Fruit fly (Drosophila melanogaster): ENCODE measurements around the gene slou.

slou gene

DNA sequence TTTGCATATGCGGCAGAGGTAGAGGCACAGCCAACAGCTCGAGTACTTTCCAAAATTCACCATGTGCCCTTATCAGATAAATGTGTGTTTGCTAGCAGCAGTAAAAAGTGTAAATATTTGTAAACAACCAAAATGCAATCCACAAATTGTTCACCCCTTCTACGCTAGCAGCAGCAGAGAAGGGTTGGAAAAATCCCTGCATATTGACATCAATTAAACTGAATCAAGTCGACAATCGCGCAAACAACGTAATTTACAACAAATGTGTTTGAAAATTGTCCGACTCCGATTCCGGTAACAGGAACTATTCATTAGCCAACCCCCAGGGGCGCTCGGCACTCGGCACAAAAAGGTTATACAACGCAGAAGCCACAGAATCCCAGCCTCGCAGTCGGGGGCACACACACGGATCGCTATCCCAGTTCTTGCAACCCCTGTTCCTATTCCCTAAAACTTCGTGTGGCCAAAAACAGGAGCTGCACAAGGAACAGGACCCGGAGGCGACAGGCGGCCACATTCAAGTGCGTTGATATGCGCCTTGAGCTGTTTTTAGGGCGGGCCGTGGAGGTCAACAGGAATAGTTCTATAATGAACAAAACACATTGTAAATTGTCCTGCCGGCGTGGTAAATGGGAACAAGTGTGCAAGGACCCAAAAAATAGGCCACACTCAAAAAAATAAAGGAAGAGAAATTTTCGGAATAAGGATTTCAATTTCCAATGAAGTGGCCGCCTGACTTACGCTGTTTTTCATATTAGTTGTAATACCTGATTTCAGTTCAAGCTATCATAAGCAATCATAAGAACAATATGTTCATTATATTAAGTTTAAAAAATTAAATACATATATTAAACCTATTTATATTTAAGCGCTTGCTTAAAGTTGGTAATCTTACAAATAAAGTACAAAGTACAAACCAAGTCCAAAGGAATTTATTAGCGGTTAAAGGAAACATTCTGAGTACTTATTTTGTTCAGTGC is 22.0 kb downstream of the slou start (continued):
- TF ChIP-seq Fer2 (tag; optimal IDR thresholded peaks at IDR 0.05) (no peak), CG7839 (tag; optimal IDR thresholded peaks at IDR 0.05) (no peak), fd3F (GFP tag; optimal IDR thresholded peaks at IDR 0.05) (no peak), Antp (GFP tag; optimal IDR thresholded peaks at IDR 0.05) (no peak), CG3065 (GFP tag; optimal IDR thresholded peaks at IDR 0.05) (no peak), CG14667 (GFP tag; IDR thresholded peaks at IDR 0.05) (no peak), bab2 (GFP tag; optimal IDR thresholded peaks at IDR 0.05) (no peak), run (tag; optimal IDR thresholded peaks at IDR 0.05) (no peak), CG6175 (GFP tag; IDR thresholded peaks at IDR 0.05) (no peak), seq (GFP tag; IDR thresholded peaks at IDR 0.05) (no peak), pros (GFP tag; optimal IDR thresholded peaks at IDR 0.05) (peak; percentile 52), CG33557 (GFP tag; optimal IDR thresholded peaks at IDR 0.05) (no peak), corto (GFP tag; optimal IDR thresholded peaks at IDR 0.05) (no peak), wek (GFP tag; optimal IDR thresholded peaks at IDR 0.05) (no peak), Stat92E (GFP tag; optimal IDR thresholded peaks at IDR 0.05) (no peak), CG17612 (GFP tag; IDR thresholded peaks at IDR 0.05) (no peak), jing (GFP tag; optimal IDR thresholded peaks at IDR 0.05) (no peak), Dad (GFP tag; optimal IDR thresholded peaks at IDR 0.05) (no peak), CG4360 (GFP tag; IDR thresholded peaks at IDR 0.05) (no peak), CG31388 (GFP tag; optimal IDR thresholded peaks at IDR 0.05) (no peak), wor (GFP tag; IDR thresholded peaks at IDR 0.05) (no peak), Atf3 (GFP tag; optimal IDR thresholded peaks at IDR 0.05) (no peak), Elba2 (GFP tag; optimal IDR thresholded peaks at IDR 0.05) (no peak), CG8290 (GFP tag; optimal IDR thresholded peaks at IDR 0.05) (no peak), CG8290 (tag; optimal IDR thresholded peaks at IDR 0.05) (no peak), MBD-R2 (GFP tag; IDR thresholded peaks at IDR 0.05) (no peak), CG8388 (GFP tag; optimal IDR thresholded peaks at IDR 0.05) (no peak), psq (GFP tag; optimal IDR thresholded peaks at IDR 0.05) (no peak), Xrp1 (GFP tag; IDR thresholded peaks at IDR 0.05) (0 out of 2 replicates have a peak, but pooled peaks have one; percentile 13), Gug (GFP tag; IDR thresholded peaks at IDR 0.05) (no peak), jigr1 (GFP tag; IDR thresholded peaks at IDR 0.05) (no peak), CG9609 (GFP tag; optimal IDR thresholded peaks at IDR 0.05) (no peak), MESR4 (GFP tag; optimal IDR thresholded peaks at IDR 0.05) (no peak), sisA (GFP tag; IDR thresholded peaks at IDR 0.05) (no peak), CG33213 (GFP tag; optimal IDR thresholded peaks at IDR 0.05) (no peak), tna (GFP tag; IDR thresholded peaks at IDR 0.05; ENCODE audit: partially characterized antibody) (no peak), CG8924 (tag; optimal IDR thresholded peaks at IDR 0.05) (peak; percentile 34), Sin3A (optimal IDR thresholded peaks at IDR 0.05) (no peak), cwo (GFP tag; optimal IDR thresholded peaks at IDR 0.05) (no peak), tll (GFP tag; optimal IDR thresholded peaks at IDR 0.05) (no peak), CG2712 (tag; optimal IDR thresholded peaks at IDR 0.05) (peak; percentile 56), ara (GFP tag; IDR thresholded peaks at IDR 0.05) (no peak), CG9437 (GFP tag; optimal IDR thresholded peaks at IDR 0.05) (no peak), CG12769 (tag; optimal IDR thresholded peaks at IDR 0.05) (no peak), dmrt11E (tag; optimal IDR thresholded peaks at IDR 0.05) (peak; percentile 37), CG15011 (GFP tag; optimal IDR thresholded peaks at IDR 0.05) (no peak), MTF-1 (GFP tag; optimal IDR thresholded peaks at IDR 0.05; ENCODE audit: borderline replicate concordance) (no peak), CG31365 (tag; optimal IDR thresholded peaks at IDR 0.05) (no peak), CG1792 (GFP tag; optimal IDR thresholded peaks at IDR 0.05) (no peak), Ets65A (GFP tag) (no peak)

All from whole organism, embryonic.